Worm (Caenorhabditis elegans): Measurements from ENCODE around the gene C47A4.5.

DNA sequence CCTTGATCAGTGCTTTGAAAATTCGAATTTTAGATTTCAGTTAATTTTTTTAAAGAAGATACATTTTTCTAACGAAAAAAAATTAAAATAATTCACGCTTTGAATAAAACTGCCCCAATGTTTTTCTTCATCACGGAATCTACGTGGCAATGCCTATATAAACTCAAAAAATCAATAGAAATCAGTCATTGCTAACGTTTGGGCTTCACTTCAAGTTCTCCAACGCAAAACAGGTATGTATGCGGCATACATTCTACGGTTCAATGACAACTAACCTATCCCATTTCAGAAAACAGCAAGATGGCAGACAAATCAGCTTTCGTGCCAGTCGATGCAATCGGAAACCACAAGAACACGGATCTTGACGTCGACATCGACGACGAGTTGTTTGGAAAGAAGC lies at the start of gene C47A4.5:
- TF ChIP-seq nhr-12 (tag; optimal IDR thresholded peaks at IDR 0.05) (no peak), tbx-8 (GFP tag; optimal IDR thresholded peaks at IDR 0.05) (no peak), unc-62 (GFP tag; optimal IDR thresholded peaks at IDR 0.05) (no peak), lsy-2 (tag; optimal IDR thresholded peaks at IDR 0.05) (no peak), blmp-1 (tag; optimal IDR thresholded peaks at IDR 0.05) (no peak), unc-39 (tag; optimal IDR thresholded peaks at IDR 0.05) (no peak), lin-13 (tag; optimal IDR thresholded peaks at IDR 0.05) (no peak), unc-120 (tag; optimal IDR thresholded peaks at IDR 0.05; ENCODE audit: poor library complexity, severe bottlenecking) (no peak), nhr-76 (tag; optimal IDR thresholded peaks at IDR 0.05) (no peak), lin-32 (GFP tag; optimal IDR thresholded peaks at IDR 0.05) (no peak), hlh-1 (tag; optimal IDR thresholded peaks at IDR 0.05) (no peak)
